Fruit fly (Drosophila melanogaster) whole organism, prepupa: Measurements from ENCODE around the gene Sgs8.

Experiments
- Blimp-1 ChIP-seq: fragments of 200-800 bp; sonication (Bioruptor generic); optimal IDR thresholded peaks from 3 replicates; lab custom pipeline; 2017; ENCODE audit warnings: missing biosample characterization, missing genetic modification characterization, mild to moderate bottlenecking, moderate library complexity, missing genetic modification reagents
- CG10631 ChIP-seq: fragments of 200-800 bp; sonication (Bioruptor generic); optimal IDR thresholded peaks from 2 replicates; lab custom pipeline; 2016; ENCODE audit warnings: missing biosample characterization, missing genetic modification characterization
- CG10669 ChIP-seq: fragments of 200-800 bp; sonication (Bioruptor generic); optimal IDR thresholded peaks from 3 replicates; lab custom pipeline; 2018; ENCODE audit warnings: missing biosample characterization, mild to moderate bottlenecking, missing genetic modification characterization, moderate library complexity
- CG11294 ChIP-seq: fragments of 200-800 bp; sonication (Bioruptor generic); IDR thresholded peaks from 2 replicates; pipeline ENCODE4 v1.3.6; 2022; ENCODE audit warnings: missing biosample characterization, missing genetic modification characterization
- CG11902 ChIP-seq: fragments of 200-800 bp; sonication (Bioruptor generic); optimal IDR thresholded peaks from 3 replicates; lab custom pipeline; 2016; ENCODE audit warnings: missing biosample characterization, missing genetic modification characterization
- CG15336 ChIP-seq: fragments of 200-800 bp; sonication (Bioruptor generic); IDR thresholded peaks from 2 replicates; pipeline ENCODE4 v1.3.6; 2022; ENCODE audit warnings: missing biosample characterization, missing genetic modification characterization
- CG1621 ChIP-seq: fragments of 200-800 bp; sonication (Bioruptor generic); optimal IDR thresholded peaks from 3 replicates; lab custom pipeline; 2018; ENCODE audit warnings: missing biosample characterization, mild to moderate bottlenecking, missing genetic modification characterization
- CG16779 ChIP-seq: fragments of 200-800 bp; sonication (Bioruptor generic); optimal IDR thresholded peaks from 3 replicates; lab custom pipeline; 2017; ENCODE audit warnings: missing biosample characterization, mild to moderate bottlenecking, missing genetic modification characterization
- CG31627 ChIP-seq: fragments of 200-800 bp; sonication (Bioruptor generic); optimal IDR thresholded peaks from 3 replicates; lab custom pipeline; 2016; ENCODE audit warnings: missing biosample characterization, missing genetic modification characterization
- CG32006 ChIP-seq: fragments of 200-800 bp; sonication (Bioruptor generic); optimal IDR thresholded peaks from 3 replicates; lab custom pipeline; 2017; ENCODE audit warnings: missing biosample characterization, mild to moderate bottlenecking, missing genetic modification characterization
- CG34406 ChIP-seq: fragments of 200-800 bp; sonication (Bioruptor generic); optimal IDR thresholded peaks from 3 replicates; lab custom pipeline; 2016; ENCODE audit warnings: missing biosample characterization, missing genetic modification characterization
- CG3919 ChIP-seq: fragments of 200-800 bp; sonication (Bioruptor generic); optimal IDR thresholded peaks from 3 replicates; lab custom pipeline; 2016; ENCODE audit warnings: missing biosample characterization, missing genetic modification characterization
- CG4318 ChIP-seq: fragments of 200-800 bp; sonication (Bioruptor generic); optimal IDR thresholded peaks from 3 replicates; lab custom pipeline; 2017; ENCODE audit warnings: missing biosample characterization, mild to moderate bottlenecking, missing genetic modification characterization
- CG6163 ChIP-seq: fragments of 200-800 bp; sonication (Bioruptor generic); IDR thresholded peaks from 3 replicates; pipeline ENCODE4 v1.3.6; 2022; ENCODE audit warnings: missing biosample characterization, missing genetic modification characterization
- CG6276 ChIP-seq: fragments of 200-800 bp; sonication (Bioruptor generic); optimal IDR thresholded peaks from 2 replicates; lab custom pipeline; 2017; ENCODE audit warnings: missing biosample characterization, mild to moderate bottlenecking, missing genetic modification characterization
- CG6792 ChIP-seq: fragments of 200-800 bp; sonication (Bioruptor generic); optimal IDR thresholded peaks from 3 replicates; lab custom pipeline; 2016; ENCODE audit warnings: missing biosample characterization, missing genetic modification characterization
- CG6808 ChIP-seq: fragments of 200-800 bp; sonication (Bioruptor generic); optimal IDR thresholded peaks from 3 replicates; lab custom pipeline; 2017; ENCODE audit warnings: missing biosample characterization, missing genetic modification characterization, mild to moderate bottlenecking, moderate library complexity, missing genetic modification reagents
- CG6854 ChIP-seq: fragments of 200-800 bp; sonication (Bioruptor generic); optimal IDR thresholded peaks from 2 replicates; lab custom pipeline; 2017; ENCODE audit warnings: missing biosample characterization, mild to moderate bottlenecking, missing genetic modification characterization
- CG7368 ChIP-seq: fragments of 200-800 bp; sonication (Bioruptor generic); optimal IDR thresholded peaks from 3 replicates; lab custom pipeline; 2016; ENCODE audit warnings: missing biosample characterization, missing genetic modification characterization
- CG8119 ChIP-seq: fragments of 200-800 bp; sonication (Bioruptor generic); IDR thresholded peaks from 3 replicates; pipeline ENCODE4 v1.3.6; 2022; ENCODE audit warnings: missing biosample characterization, missing genetic modification characterization
- CG9139 ChIP-seq: fragments of 200-800 bp; sonication (Bioruptor generic); optimal IDR thresholded peaks from 3 replicates; lab custom pipeline; 2017; ENCODE audit warnings: missing biosample characterization, mild to moderate bottlenecking, missing genetic modification characterization
- Eip75B ChIP-seq: fragments of 200-800 bp; sonication (Bioruptor generic); optimal IDR thresholded peaks from 3 replicates; lab custom pipeline; 2016; ENCODE audit warnings: missing biosample characterization, missing genetic modification characterization
- Eip78C ChIP-seq: fragments of 200-800 bp; sonication (Bioruptor generic); peaks from one replicate; lab custom pipeline; 2016; ENCODE audit warnings: missing biosample characterization, missing genetic modification characterization
- Eip93F ChIP-seq: fragments of 200-800 bp; sonication (Bioruptor generic); optimal IDR thresholded peaks from 2 replicates; lab custom pipeline; 2016; ENCODE audit warnings: missing biosample characterization, mild to moderate bottlenecking, missing genetic modification characterization
- Ets96B ChIP-seq: fragments of 200-800 bp; optimal IDR thresholded peaks from 2 replicates; lab custom pipeline; 2019; ENCODE audit warnings: missing biosample characterization, mild to moderate bottlenecking, missing genetic modification characterization, moderate library complexity
- Hr38 ChIP-seq: sonication (Bioruptor generic); optimal IDR thresholded peaks from 2 replicates; lab custom pipeline; 2016; ENCODE audit warnings: missing biosample characterization, missing genetic modification characterization
- Hr39 ChIP-seq: fragments of 200-800 bp; sonication (Bioruptor generic); optimal IDR thresholded peaks from 2 replicates; lab custom pipeline; 2016; ENCODE audit warnings: missing biosample characterization, missing genetic modification characterization
- Lpt ChIP-seq: fragments of 200-800 bp; sonication (Bioruptor generic); optimal IDR thresholded peaks from 3 replicates; lab custom pipeline; 2016; ENCODE audit warnings: missing biosample characterization, missing genetic modification characterization
- OdsH ChIP-seq: fragments of 200-800 bp; sonication (Bioruptor generic); optimal IDR thresholded peaks from 3 replicates; lab custom pipeline; 2016; ENCODE audit warnings: missing biosample characterization, missing genetic modification characterization
- Sox14 ChIP-seq: fragments of 200-800 bp; sonication (Bioruptor generic); optimal IDR thresholded peaks from 3 replicates; lab custom pipeline; 2016; ENCODE audit warnings: missing biosample characterization, missing genetic modification characterization
- Sox15 ChIP-seq: fragments of 200-800 bp; sonication (Bioruptor generic); optimal IDR thresholded peaks from 3 replicates; lab custom pipeline; 2016; ENCODE audit warnings: missing biosample characterization, missing genetic modification characterization
- achi ChIP-seq: fragments of 200-800 bp; sonication (Bioruptor generic); optimal IDR thresholded peaks from 3 replicates; lab custom pipeline; 2016; ENCODE audit warnings: missing biosample characterization, missing genetic modification characterization
- acj6 ChIP-seq: fragments of 200-800 bp; sonication (Bioruptor generic); optimal IDR thresholded peaks from 3 replicates; lab custom pipeline; 2016; ENCODE audit warnings: missing biosample characterization, missing genetic modification characterization
- dac ChIP-seq: fragments of 200-800 bp; sonication (Bioruptor generic); optimal IDR thresholded peaks from 2 replicates; lab custom pipeline; 2017; ENCODE audit warnings: missing biosample characterization, mild to moderate bottlenecking, missing genetic modification characterization
- dsx ChIP-seq: fragments of 200-800 bp; optimal IDR thresholded peaks from 3 replicates; lab custom pipeline; 2019; ENCODE audit warnings: missing biosample characterization, mild to moderate bottlenecking, missing genetic modification characterization, moderate library complexity; ENCODE audit not compliant: poor library complexity, severe bottlenecking
- eg ChIP-seq: fragments of 200-800 bp; sonication (Bioruptor generic); IDR thresholded peaks from 3 replicates; pipeline ENCODE4 v1.3.6; 2022; ENCODE audit warnings: missing biosample characterization, missing genetic modification characterization
- fd85E ChIP-seq: fragments of 200-800 bp; sonication (Bioruptor generic); optimal IDR thresholded peaks from 3 replicates; lab custom pipeline; 2016; ENCODE audit warnings: missing biosample characterization, missing genetic modification characterization
- fkh ChIP-seq: fragments of 200-800 bp; sonication (Bioruptor generic); optimal IDR thresholded peaks from 3 replicates; lab custom pipeline; 2017; ENCODE audit warnings: missing biosample characterization, mild to moderate bottlenecking, missing genetic modification characterization, moderate library complexity
- lz ChIP-seq: fragments of 200-800 bp; sonication (Bioruptor generic); optimal IDR thresholded peaks from 3 replicates; lab custom pipeline; 2016; ENCODE audit warnings: missing biosample characterization, missing genetic modification characterization
- pdm3 ChIP-seq: fragments of 200-800 bp; sonication (Bioruptor generic); optimal IDR thresholded peaks from 3 replicates; lab custom pipeline; 2016; ENCODE audit warnings: missing biosample characterization, missing genetic modification characterization
- salr ChIP-seq, 2 experiments: fragments of 200-800 bp; sonication (Bioruptor generic); optimal IDR thresholded peaks; 3 replicates each; lab custom pipeline; 2016 to 2018; ENCODE audit warnings: missing biosample characterization in 2 of 2, missing genetic modification characterization in 2 of 2, mild to moderate bottlenecking in 1 of 2
- ss ChIP-seq, 2 experiments: fragments of 200-800 bp; sonication (Bioruptor generic); optimal IDR thresholded peaks; 2 replicates in 1 of 2; 3 replicates in 1 of 2; lab custom pipeline; 2017 to 2018; ENCODE audit warnings: mild to moderate bottlenecking in 2 of 2, missing biosample characterization in 2 of 2, missing genetic modification characterization in 2 of 2, moderate library complexity in 1 of 2
- svp ChIP-seq: fragments of 200-800 bp; sonication (Bioruptor generic); peaks from one replicate; lab custom pipeline; 2016; ENCODE audit warnings: missing biosample characterization, missing genetic modification characterization
- topi ChIP-seq: fragments of 200-800 bp; sonication (Bioruptor generic); optimal IDR thresholded peaks from 3 replicates; lab custom pipeline; 2016; ENCODE audit warnings: missing biosample characterization, missing genetic modification characterization
- vri ChIP-seq: fragments of 200-800 bp; sonication (Bioruptor generic); optimal IDR thresholded peaks from 3 replicates; lab custom pipeline; 2016; ENCODE audit warnings: missing biosample characterization, mild to moderate bottlenecking, missing genetic modification characterization

Sgs8 gene

dm6 chr3L:11472991-11473390, 36.2 kb downstream of the Sgs8 start, which contains the start of gene Vha16-3:
Gene Vha16-3, plus strand, starts transcription at chr3L:11473291.
- TF ChIP-seq CG6276 (GFP tag; lab: Kevin White, UChicago), result no peak
- no peak for TF ChIP-seq dac
- no peak for TF ChIP-seq CG3919 (GFP tag; lab: Kevin White, UChicago)
- no peak for TF ChIP-seq Lpt (GFP tag; lab: Kevin White, UChicago)
- no peak for TF ChIP-seq Eip75B (GFP tag; lab: Kevin White, UChicago)
- no peak for TF ChIP-seq ss (GFP tag; optimal IDR thresholded peaks at IDR 0.05; lab: Kevin White, UChicago)
- no peak for TF ChIP-seq Eip78C (GFP tag; lab: Kevin White, UChicago)
- TF ChIP-seq CG6854 (GFP tag; lab: Kevin White, UChicago), result no peak
- TF ChIP-seq achi (GFP tag; lab: Kevin White, UChicago), result no peak
- TF ChIP-seq eg (GFP tag; lab: Robert Waterston, UW), result no peak

dm6 chr3L:11472388-11472787, 36.8 kb downstream of the Sgs8 start:
- TF ChIP-seq acj6 (GFP tag; lab: Kevin White, UChicago) (no peak), CG10631 (GFP tag; lab: Kevin White, UChicago) (no peak), fd85E (GFP tag; lab: Kevin White, UChicago) (no peak), dsx (GFP tag; lab: Kevin White, UChicago) (peak; percentile 92), CG6854 (GFP tag; lab: Kevin White, UChicago) (no peak), CG6792 (no peak), CG32006 (GFP tag; lab: Kevin White, UChicago) (no peak), Hr39 (GFP tag; lab: Kevin White, UChicago) (no peak)

- TF ChIP-seq vri (GFP tag; lab: Kevin White, UChicago) (no peak), CG7368 (GFP tag; lab: Kevin White, UChicago) (no peak), CG15336 (GFP tag; lab: Robert Waterston, UW) (no peak), fkh (no peak), ss (GFP tag; optimal IDR thresholded peaks at IDR 0.05; lab: Kevin White, UChicago) (no peak), dac (no peak), salr (GFP tag; optimal IDR thresholded peaks at IDR 0.05; lab: Kevin White, UChicago) (peak in 1 of 2 experiments; percentile 4), Eip75B (GFP tag; lab: Kevin White, UChicago) (no peak), CG10631 (GFP tag; lab: Kevin White, UChicago) (peak; percentile 49), CG32006 (GFP tag; lab: Kevin White, UChicago) (peak; percentile 28), CG6276 (GFP tag; lab: Kevin White, UChicago) (no peak), Hr38 (no peak), Lpt (GFP tag; lab: Kevin White, UChicago) (no peak), Eip78C (GFP tag; lab: Kevin White, UChicago) (peak; percentile 64), dsx (GFP tag; lab: Kevin White, UChicago) (peak; percentile 76), CG11294 (GFP tag; lab: Robert Waterston, UW) (no peak), CG8119 (GFP tag; lab: Robert Waterston, UW) (no peak), CG3919 (GFP tag; lab: Kevin White, UChicago) (peak; percentile 8), CG6792 (peak; percentile 20), Sox14 (GFP tag; lab: Kevin White, UChicago) (no peak), CG1621 (tag; lab: Kevin White, UChicago) (no peak), CG6163 (GFP tag; lab: Robert Waterston, UW) (no peak), lz (peak; percentile 5), CG11902 (GFP tag; lab: Kevin White, UChicago) (no peak), eg (GFP tag; lab: Robert Waterston, UW) (no peak), topi (no peak), pdm3 (GFP tag; lab: Kevin White, UChicago) (no peak), acj6 (GFP tag; lab: Kevin White, UChicago) (peak; percentile 30), CG31627 (GFP tag; lab: Kevin White, UChicago) (no peak), Blimp-1 (GFP tag; lab: Kevin White, UChicago) (no peak), Ets96B (tag; lab: Kevin White, UChicago) (peak; percentile 54), Sox15 (GFP tag; lab: Kevin White, UChicago) (no peak), svp (GFP tag; lab: Kevin White, UChicago) (no peak), CG16779 (tag; lab: Kevin White, UChicago) (no peak), Eip93F (no peak), CG6808 (no peak), CG9139 (GFP tag; lab: Kevin White, UChicago) (no peak), CG34406 (GFP tag; lab: Kevin White, UChicago) (peak; percentile 47), achi (GFP tag; lab: Kevin White, UChicago) (peak; percentile 53), CG4318 (GFP tag; lab: Kevin White, UChicago) (no peak), OdsH (GFP tag; lab: Kevin White, UChicago) (peak; percentile 41), CG6854 (GFP tag; lab: Kevin White, UChicago) (no peak), CG10669 (GFP tag; lab: Kevin White, UChicago) (no peak)
These were observed 42.2 kb downstream of the Sgs8 start for dm6 chr3L:11466985-11467384.
